Fruit fly (Drosophila melanogaster): Measurements from ENCODE around the gene sog.
A peak's percentile ranks its signal among the peaks of the same experiment; 100 is the strongest.

sog gene

dm6 chrX:15602438-15602837 lies 30.8 kb downstream of the sog start (continued):
- TF ChIP-seq hkb (optimal IDR thresholded peaks at IDR 0.05) = no peak
- TF ChIP-seq hkb (GFP tag; IDR thresholded peaks at IDR 0.05) = peak; percentile 41; the same call in 1 of the 2 replicates
- no peak for TF ChIP-seq Hey (tag; optimal IDR thresholded peaks at IDR 0.05)
- no peak for TF ChIP-seq cg (GFP tag; optimal IDR thresholded peaks at IDR 0.05)
- no peak for TF ChIP-seq slbo (GFP tag; IDR thresholded peaks at IDR 0.05)
- TF ChIP-seq sim (GFP tag; IDR thresholded peaks at IDR 0.05) = no peak
- TF ChIP-seq Hmr (GFP tag; optimal IDR thresholded peaks at IDR 0.05) = no peak
- no peak for TF ChIP-seq grn (GFP tag; optimal IDR thresholded peaks at IDR 0.05)
- no peak for TF ChIP-seq CG8290 (GFP tag; optimal IDR thresholded peaks at IDR 0.05)
- peak in 1 of 2 experiments; percentile 75 for TF ChIP-seq CG8290 (tag; optimal IDR thresholded peaks at IDR 0.05)
- TF ChIP-seq CG14441 (GFP tag; IDR thresholded peaks at IDR 0.05) = 0 out of 2 replicates have a peak, but pooled peaks have one; percentile 19
- TF ChIP-seq CG14965 (GFP tag; optimal IDR thresholded peaks at IDR 0.05; ENCODE audit: borderline replicate concordance) = no peak
- no peak for TF ChIP-seq C15 (GFP tag; IDR thresholded peaks at IDR 0.05)
- TF ChIP-seq ewg (GFP tag; optimal IDR thresholded peaks at IDR 0.05) = no peak
- TF ChIP-seq phol (tag; optimal IDR thresholded peaks at IDR 0.05) = no peak
- no peak for TF ChIP-seq Doc2 (GFP tag; IDR thresholded peaks at IDR 0.05)
- 0 out of 3 replicates have a peak, but pooled peaks have one; percentile 52 for TF ChIP-seq ci (GFP tag; IDR thresholded peaks at IDR 0.05)
- peak; percentile 21; the same call in 1 of the 2 replicates for TF ChIP-seq CG14014 (GFP tag; IDR thresholded peaks at IDR 0.05)
- no peak for TF ChIP-seq B-H1 (GFP tag; IDR thresholded peaks at IDR 0.05)
- TF ChIP-seq CG7556 (GFP tag; optimal IDR thresholded peaks at IDR 0.05) = no peak
- TF ChIP-seq Hr78 (GFP tag; optimal IDR thresholded peaks at IDR 0.05) = no peak
- no peak for TF ChIP-seq TFAM (GFP tag; optimal IDR thresholded peaks at IDR 0.05)
- no peak for TF ChIP-seq ind (GFP tag; optimal IDR thresholded peaks at IDR 0.05)
- peak; percentile 38 for TF ChIP-seq ATbp (GFP tag; optimal IDR thresholded peaks at IDR 0.05)
- TF ChIP-seq kah (GFP tag; optimal IDR thresholded peaks at IDR 0.05) = no peak
- no peak for TF ChIP-seq zfh2 (GFP tag; optimal IDR thresholded peaks at IDR 0.05)
- TF ChIP-seq fu2 (GFP tag; optimal IDR thresholded peaks at IDR 0.05) = no peak
- no peak for TF ChIP-seq pfk (GFP tag; optimal IDR thresholded peaks at IDR 0.05)
- TF ChIP-seq onecut (GFP tag; IDR thresholded peaks at IDR 0.05) = no peak
- no peak for TF ChIP-seq D19A (tag; optimal IDR thresholded peaks at IDR 0.05)
- TF ChIP-seq CG8388 (GFP tag; optimal IDR thresholded peaks at IDR 0.05) = no peak
- no peak for TF ChIP-seq Xrp1 (GFP tag; IDR thresholded peaks at IDR 0.05)
- peak; percentile 10 for TF ChIP-seq Asciz (GFP tag; optimal IDR thresholded peaks at IDR 0.05)
- TF ChIP-seq Hr3 (GFP tag; optimal IDR thresholded peaks at IDR 0.05) = no peak
- no peak for TF ChIP-seq slp2 (GFP tag; optimal IDR thresholded peaks at IDR 0.05)
- TF ChIP-seq B-H2 (GFP tag; optimal IDR thresholded peaks at IDR 0.05) = no peak
- TF ChIP-seq trem (tag; optimal IDR thresholded peaks at IDR 0.05) = no peak
- no peak for TF ChIP-seq ken (GFP tag; IDR thresholded peaks at IDR 0.05)
- TF ChIP-seq CG10209 (GFP tag; optimal IDR thresholded peaks at IDR 0.05) = peak; percentile 28
- TF ChIP-seq nau (GFP tag; optimal IDR thresholded peaks at IDR 0.05) = peak; percentile 1
- no peak for TF ChIP-seq pho (GFP tag; optimal IDR thresholded peaks at IDR 0.05)
- no peak for TF ChIP-seq Sin3A (optimal IDR thresholded peaks at IDR 0.05)
- TF ChIP-seq CG10321 (GFP tag; IDR thresholded peaks at IDR 0.05) = no peak
- TF ChIP-seq CTCF (GFP tag; optimal IDR thresholded peaks at IDR 0.05) = no peak
- 0 out of 3 replicates have a peak, but pooled peaks have one; percentile 15 for TF ChIP-seq tgo (GFP tag; IDR thresholded peaks at IDR 0.05)
- no peak for TF ChIP-seq repo (GFP tag; optimal IDR thresholded peaks at IDR 0.05)
- TF ChIP-seq abd-A (tag; optimal IDR thresholded peaks at IDR 0.05) = no peak
- no peak for TF ChIP-seq CG3838 (GFP tag; optimal IDR thresholded peaks at IDR 0.05)
- TF ChIP-seq da (GFP tag; optimal IDR thresholded peaks at IDR 0.05) = no peak
- TF ChIP-seq ato (GFP tag; IDR thresholded peaks at IDR 0.05; ENCODE audit: partially characterized antibody) = no peak
- TF ChIP-seq Poxn (GFP tag; IDR thresholded peaks at IDR 0.05) = no peak
- TF ChIP-seq Med (GFP tag) = peak; percentile 75
- TF ChIP-seq Atf6 (GFP tag; IDR thresholded peaks at IDR 0.05) = 0 out of 2 replicates have a peak, but pooled peaks have one; percentile 27
